Fruit fly (Drosophila melanogaster) whole organism, wandering third instar larva: Measurements from ENCODE around the gene slmo.

ENCODE experiments used
- Abd-B ChIP-seq: fragments of >200 bp; optimal IDR thresholded peaks from 2 replicates; lab custom pipeline; 2017; ENCODE audit warnings: missing biosample characterization, missing genetic modification characterization
- CG32264 ChIP-seq: fragments of 200-800 bp; sonication (Bioruptor generic); optimal IDR thresholded peaks from 2 replicates; lab custom pipeline; 2016; ENCODE audit warnings: missing biosample characterization, missing genetic modification characterization
- CrebA ChIP-seq: fragments of 200-800 bp; sonication (Bioruptor generic); optimal IDR thresholded peaks from 2 replicates; lab custom pipeline; 2016; ENCODE audit warnings: missing biosample characterization, mild to moderate bottlenecking, missing genetic modification characterization, borderline replicate concordance
- GATAd ChIP-seq: sonication (Bioruptor generic); optimal IDR thresholded peaks from 2 replicates; lab custom pipeline; 2016; ENCODE audit warnings: missing biosample characterization, missing genetic modification characterization
- N ChIP-seq: fragments of >200 bp; optimal IDR thresholded peaks from 2 replicates; lab custom pipeline; 2018; ENCODE audit warnings: missing biosample characterization, missing external identifiers, missing genetic modification characterization
- Vsx2 ChIP-seq: fragments of 200-300, 225-300 bp; sonication (Bioruptor generic); optimal IDR thresholded peaks from 2 replicates; lab custom pipeline; 2018; ENCODE audit warnings: missing biosample characterization, missing genetic modification characterization; ENCODE audit not compliant: partially characterized antibody
- br ChIP-seq: fragments of 200-800 bp; sonication (Bioruptor generic); optimal IDR thresholded peaks from 2 replicates; lab custom pipeline; 2016; ENCODE audit warnings: missing biosample characterization, missing genetic modification characterization
- brk ChIP-seq: fragments of 200-800 bp; sonication (Bioruptor generic); optimal IDR thresholded peaks from 2 replicates; lab custom pipeline; 2016; ENCODE audit warnings: missing biosample characterization, mild to moderate bottlenecking, missing genetic modification characterization
- fru ChIP-seq: fragments of 200-800 bp; sonication (Bioruptor generic); optimal IDR thresholded peaks from 3 replicates; lab custom pipeline; 2016; ENCODE audit warnings: missing biosample characterization, mild to moderate bottlenecking, missing genetic modification characterization
- h ChIP-seq: fragments of 200-800 bp; sonication (Bioruptor generic); optimal IDR thresholded peaks from 3 replicates; lab custom pipeline; 2016; ENCODE audit warnings: missing biosample characterization, mild to moderate bottlenecking, missing genetic modification characterization
- jim ChIP-seq: fragments of 175-275, 200-325 bp; sonication (Bioruptor generic); optimal IDR thresholded peaks from 2 replicates; lab custom pipeline; 2016; ENCODE audit warnings: missing biosample characterization, mild to moderate bottlenecking, missing genetic modification characterization
- lola ChIP-seq: fragments of >200 bp; optimal IDR thresholded peaks from 2 replicates; lab custom pipeline; 2017; ENCODE audit warnings: missing biosample characterization, missing genetic modification characterization
- pan ChIP-seq: fragments of >200 bp; optimal IDR thresholded peaks from 2 replicates; lab custom pipeline; 2017
- usp ChIP-seq: fragments of >200 bp; optimal IDR thresholded peaks from 2 replicates; lab custom pipeline; 2017; ENCODE audit warnings: missing biosample characterization, missing genetic modification characterization

DNA sequence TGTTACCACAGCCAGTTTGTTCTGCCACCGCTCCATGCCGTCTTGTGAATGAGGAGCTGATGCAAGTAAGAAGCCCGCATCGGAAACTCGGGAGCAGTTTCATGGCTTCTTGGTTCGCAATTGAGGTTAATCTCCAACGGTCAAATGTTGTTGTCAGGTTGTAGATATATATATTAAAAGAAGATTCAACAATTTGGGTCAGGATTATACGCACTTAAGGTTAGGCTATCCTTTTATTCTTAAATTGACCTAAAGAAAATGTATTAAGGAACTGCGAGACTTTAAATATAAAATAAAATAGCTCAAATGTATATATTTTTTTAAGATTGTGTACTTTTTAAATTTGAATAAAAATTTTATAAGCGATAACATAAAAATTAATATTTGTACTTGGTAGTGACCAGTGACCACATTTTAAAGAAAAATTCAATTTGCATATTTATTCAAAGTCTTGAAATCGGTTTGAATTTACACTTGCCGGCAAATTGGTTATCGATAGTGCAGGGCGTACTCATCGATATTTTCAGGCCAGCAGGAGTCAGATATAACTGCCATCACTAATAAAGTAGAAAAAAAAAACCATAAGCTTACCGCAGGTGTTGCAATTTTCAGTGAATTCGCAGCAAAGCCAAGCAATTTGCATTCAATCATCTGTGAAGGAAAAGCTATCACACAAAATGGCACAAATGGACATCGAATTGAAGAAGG is 20.2 kb upstream of the slmo start, which contains the start of the genes CG9150 and Pfdn1:
- TF ChIP-seq Abd-B (GFP tag; lab: Kevin White, UChicago), result no peak
- no peak for TF ChIP-seq CG32264 (GFP tag; lab: Kevin White, UChicago)
- peak; percentile 11 for TF ChIP-seq h (GFP tag; lab: Kevin White, UChicago)
- no peak for TF ChIP-seq fru (GFP tag; lab: Kevin White, UChicago)
- no peak for TF ChIP-seq N
- no peak for TF ChIP-seq Vsx2 (GFP tag; lab: Kevin White, UChicago)
- TF ChIP-seq lola (GFP tag; lab: Kevin White, UChicago), result no peak
- no peak for TF ChIP-seq br (GFP tag; lab: Kevin White, UChicago)
- no peak for TF ChIP-seq GATAd (GFP tag; lab: Kevin White, UChicago)
- TF ChIP-seq brk (GFP tag; lab: Kevin White, UChicago), result no peak
- no peak for TF ChIP-seq pan (lab: Kevin White, UChicago)
- no peak for TF ChIP-seq CrebA (GFP tag; lab: Kevin White, UChicago)
- no peak for TF ChIP-seq usp (GFP tag; lab: Kevin White, UChicago)
- no peak for TF ChIP-seq jim
